Fruit fly (Drosophila melanogaster) whole organism, embryonic: ENCODE results near the gene CG16972.

ENCODE experiments used
- CG10147 ChIP-seq: fragments of 200-800 bp; sonication (Bioruptor generic); optimal IDR thresholded peaks from 2 replicates; lab custom pipeline; 2019; ENCODE audit warnings: missing biosample characterization, mild to moderate bottlenecking, missing genetic modification characterization, moderate library complexity
- CG12391 ChIP-seq: fragments of 200-800 bp; sonication (Bioruptor generic); optimal IDR thresholded peaks from 3 replicates; lab custom pipeline; 2018; ENCODE audit warnings: missing biosample characterization, mild to moderate bottlenecking, missing genetic modification characterization, moderate library complexity
- CG12744 ChIP-seq: fragments of 200-800 bp; sonication (Bioruptor generic); optimal IDR thresholded peaks from 2 replicates; lab custom pipeline; 2016; ENCODE audit warnings: missing biosample characterization, missing genetic modification characterization
- CG14441 ChIP-seq: fragments of 200-800 bp; sonication (Bioruptor generic); IDR thresholded peaks from 2 replicates; pipeline ENCODE4 v1.3.6; 2022; ENCODE audit warnings: missing biosample characterization, missing genetic modification characterization
- CG15073 ChIP-seq: fragments of 200-800 bp; sonication (Bioruptor generic); optimal IDR thresholded peaks from 2 replicates; lab custom pipeline; 2016; ENCODE audit warnings: missing biosample characterization, missing genetic modification characterization
- CG16815 ChIP-seq: fragments of 200-800 bp; sonication (Bioruptor generic); optimal IDR thresholded peaks from 3 replicates; lab custom pipeline; 2017; ENCODE audit warnings: missing biosample characterization, mild to moderate bottlenecking, missing genetic modification characterization
- CG18262 ChIP-seq: fragments of 200-800 bp; optimal IDR thresholded peaks from 3 replicates; lab custom pipeline; 2019; ENCODE audit warnings: missing biosample characterization, mild to moderate bottlenecking, missing genetic modification characterization, moderate library complexity
- CG2116 ChIP-seq: fragments of 200-800 bp; sonication (Bioruptor generic); optimal IDR thresholded peaks from 3 replicates; lab custom pipeline; 2018; ENCODE audit warnings: missing biosample characterization, mild to moderate bottlenecking, missing genetic modification characterization
- CG2875 ChIP-seq: fragments of 200-800 bp; sonication (Bioruptor generic); optimal IDR thresholded peaks from 2 replicates; lab custom pipeline; 2017; ENCODE audit warnings: missing biosample characterization, mild to moderate bottlenecking, missing genetic modification characterization, missing genetic modification reagents
- CG32767 ChIP-seq: fragments of 200-800 bp; sonication (Bioruptor generic); IDR thresholded peaks from 2 replicates; pipeline ENCODE4 v1.3.6; 2022; ENCODE audit warnings: missing biosample characterization, missing genetic modification characterization
- CG4707 ChIP-seq: fragments of 200-800 bp; sonication (Bioruptor generic); optimal IDR thresholded peaks from 2 replicates; lab custom pipeline; 2018; ENCODE audit warnings: missing biosample characterization, mild to moderate bottlenecking, missing genetic modification characterization, moderate library complexity
- CG6254 ChIP-seq: fragments of 200-800 bp; sonication (Bioruptor generic); optimal IDR thresholded peaks from 3 replicates; lab custom pipeline; 2017; ENCODE audit warnings: mild to moderate bottlenecking, missing biosample characterization, missing genetic modification reagents, missing genetic modification characterization
- CG6272 ChIP-seq: fragments of 200-800 bp; sonication (Bioruptor generic); IDR thresholded peaks from 2 replicates; pipeline ENCODE4 v1.3.6; 2022; ENCODE audit warnings: missing biosample characterization, missing genetic modification characterization
- CG6813 ChIP-seq: fragments of 200-800 bp; sonication (Bioruptor generic); optimal IDR thresholded peaks from 2 replicates; lab custom pipeline; 2017; ENCODE audit warnings: missing biosample characterization, missing genetic modification characterization, mild to moderate bottlenecking, moderate library complexity, missing genetic modification reagents
- CG7271 ChIP-seq: fragments of 200-800 bp; sonication (Bioruptor generic); optimal IDR thresholded peaks from 2 replicates; lab custom pipeline; 2018; ENCODE audit warnings: missing biosample characterization, mild to moderate bottlenecking, missing genetic modification characterization, moderate library complexity
- CG9727 ChIP-seq: fragments of 200-800 bp; sonication (Bioruptor generic); optimal IDR thresholded peaks from 3 replicates; lab custom pipeline; 2017; ENCODE audit warnings: missing biosample characterization, mild to moderate bottlenecking, missing genetic modification characterization
- Deaf1 ChIP-seq: fragments of 200-800 bp; optimal IDR thresholded peaks from 3 replicates; lab custom pipeline; 2019; ENCODE audit warnings: missing biosample characterization, mild to moderate bottlenecking, missing genetic modification characterization, moderate library complexity
- Dip2 ChIP-seq: fragments of 200-800 bp; sonication (Bioruptor generic); IDR thresholded peaks from 2 replicates; pipeline ENCODE4 v1.3.6; 2022; ENCODE audit warnings: missing biosample characterization, missing genetic modification characterization
- Dref ChIP-seq: fragments of 200-800 bp; sonication (Bioruptor generic); IDR thresholded peaks from 2 replicates; pipeline ENCODE4 v1.3.6; 2022; ENCODE audit warnings: missing biosample characterization, missing genetic modification characterization
- Ets97D ChIP-seq: fragments of 200-800 bp; sonication (Bioruptor generic); optimal IDR thresholded peaks from 3 replicates; lab custom pipeline; 2016; ENCODE audit warnings: missing biosample characterization, missing genetic modification characterization
- HLH4C ChIP-seq: fragments of 200-800 bp; sonication (Bioruptor generic); IDR thresholded peaks from 3 replicates; pipeline ENCODE4 v1.3.6; 2022; ENCODE audit warnings: missing biosample characterization, missing genetic modification characterization; ENCODE audit not compliant: partially characterized antibody
- Hr39 ChIP-seq: fragments of >200 bp; optimal IDR thresholded peaks from 2 replicates; lab custom pipeline; 2017
- Mad ChIP-seq: fragments of 200-800 bp; sonication (Bioruptor generic); optimal IDR thresholded peaks from 2 replicates; lab custom pipeline; 2016; ENCODE audit warnings: missing biosample characterization, missing genetic modification characterization
- Mes4 ChIP-seq: fragments of 200-800 bp; sonication (Bioruptor generic); optimal IDR thresholded peaks from 2 replicates; lab custom pipeline; 2016; ENCODE audit warnings: missing biosample characterization, missing genetic modification characterization
- NfI ChIP-seq: fragments of 200-800 bp; sonication (Bioruptor generic); optimal IDR thresholded peaks from 3 replicates; lab custom pipeline; 2018; ENCODE audit warnings: missing biosample characterization, mild to moderate bottlenecking, missing genetic modification characterization, moderate library complexity
- Sry-β ChIP-seq: fragments of 200-800 bp; sonication (Bioruptor generic); optimal IDR thresholded peaks from 2 replicates; lab custom pipeline; 2018; ENCODE audit warnings: missing biosample characterization, mild to moderate bottlenecking, missing genetic modification characterization, moderate library complexity
- Xrp1 ChIP-seq: fragments of 200-800 bp; sonication (Bioruptor generic); IDR thresholded peaks from 2 replicates; pipeline ENCODE4 v1.3.6; 2022; ENCODE audit warnings: missing biosample characterization, missing genetic modification characterization
- ac ChIP-seq: fragments of 200-800 bp; sonication (Bioruptor generic); optimal IDR thresholded peaks from 3 replicates; lab custom pipeline; 2017; ENCODE audit warnings: missing biosample characterization, mild to moderate bottlenecking, missing genetic modification characterization
- ash1 ChIP-seq: fragments of 200-800 bp; sonication (Bioruptor generic); optimal IDR thresholded peaks from 2 replicates; lab custom pipeline; 2018; ENCODE audit warnings: missing biosample characterization, mild to moderate bottlenecking, missing genetic modification characterization
- bowl ChIP-seq: fragments of 200-800 bp; sonication (Bioruptor generic); IDR thresholded peaks from 2 replicates; pipeline ENCODE4 v1.3.6; 2022; ENCODE audit warnings: missing biosample characterization, missing genetic modification characterization
- cas ChIP-seq: fragments of 200-800 bp; sonication (Bioruptor generic); IDR thresholded peaks from 2 replicates; pipeline ENCODE4 v1.3.6; 2022; ENCODE audit warnings: missing biosample characterization, missing genetic modification characterization
- crol ChIP-seq: fragments of 200-800 bp; sonication (Bioruptor generic); IDR thresholded peaks from 2 replicates; pipeline ENCODE4 v1.3.6; 2022; ENCODE audit warnings: missing biosample characterization, missing genetic modification characterization
- disco-r ChIP-seq: fragments of 200-800 bp; sonication (Bioruptor generic); optimal IDR thresholded peaks from 2 replicates; lab custom pipeline; 2016; ENCODE audit warnings: missing biosample characterization, missing genetic modification characterization
- exex ChIP-seq: fragments of 200-800 bp; sonication (Bioruptor generic); optimal IDR thresholded peaks from 4 replicates; lab custom pipeline; 2018; ENCODE audit warnings: missing biosample characterization, mild to moderate bottlenecking, missing genetic modification characterization, moderate library complexity
- gro ChIP-seq: fragments of 200-800 bp; sonication (Bioruptor generic); optimal IDR thresholded peaks from 2 replicates; lab custom pipeline; 2016; ENCODE audit warnings: missing biosample characterization, missing genetic modification characterization
- her ChIP-seq: fragments of 200-800 bp; sonication (Bioruptor generic); optimal IDR thresholded peaks from 2 replicates; lab custom pipeline; 2016; ENCODE audit warnings: missing biosample characterization, missing genetic modification characterization
- kah ChIP-seq: fragments of 200-800 bp; sonication (Bioruptor generic); optimal IDR thresholded peaks from 2 replicates; lab custom pipeline; 2018; ENCODE audit warnings: missing biosample characterization, mild to moderate bottlenecking, missing genetic modification characterization
- lbe ChIP-seq: fragments of 200-800 bp; sonication (Bioruptor generic); optimal IDR thresholded peaks from 2 replicates; lab custom pipeline; 2016; ENCODE audit warnings: missing biosample characterization, mild to moderate bottlenecking, missing genetic modification characterization
- lilli ChIP-seq: fragments of 200-800 bp; sonication (Bioruptor generic); optimal IDR thresholded peaks from 3 replicates; lab custom pipeline; 2016; ENCODE audit warnings: missing biosample characterization, missing genetic modification characterization
- nerfin-1 ChIP-seq: fragments of 200-800 bp; sonication (Bioruptor generic); optimal IDR thresholded peaks from 3 replicates; lab custom pipeline; 2019; ENCODE audit warnings: missing biosample characterization, mild to moderate bottlenecking, missing genetic modification characterization, moderate library complexity
- nom ChIP-seq: fragments of 200-800 bp; sonication (Bioruptor generic); optimal IDR thresholded peaks from 2 replicates; lab custom pipeline; 2017; ENCODE audit warnings: missing biosample characterization, missing genetic modification characterization, mild to moderate bottlenecking, moderate library complexity, missing genetic modification reagents
- pan ChIP-seq, 4 experiments: fragments of >200 bp in 3 of 4; fragments of 200-800 bp in 1 of 4; sonication (Bioruptor generic) in 1 of 4; optimal IDR thresholded peaks in 3 of 4; IDR thresholded peaks in 1 of 4; 2 replicates each; pipeline versions ENCODE4 v1.3.6 to Lab custom; 2017 to 2022; ENCODE audit warnings: missing biosample characterization in 2 of 4, missing genetic modification characterization in 2 of 4, mixed read lengths in 1 of 4
- pb ChIP-seq: fragments of 200-800 bp; sonication (Bioruptor generic); optimal IDR thresholded peaks from 3 replicates; lab custom pipeline; 2016; ENCODE audit warnings: missing biosample characterization, missing genetic modification characterization
- pros ChIP-seq: fragments of 200-800 bp; sonication (Bioruptor generic); optimal IDR thresholded peaks from 3 replicates; lab custom pipeline; 2019; ENCODE audit warnings: missing biosample characterization, mild to moderate bottlenecking, missing genetic modification characterization, moderate library complexity
- shn ChIP-seq: fragments of 200-800 bp; sonication (Bioruptor generic); optimal IDR thresholded peaks from 3 replicates; lab custom pipeline; 2016; ENCODE audit warnings: missing biosample characterization, missing genetic modification characterization
- sima ChIP-seq: fragments of 200-800 bp; sonication (Bioruptor generic); optimal IDR thresholded peaks from 2 replicates; lab custom pipeline; 2016; ENCODE audit warnings: missing biosample characterization, missing genetic modification characterization
- tup ChIP-seq: fragments of 200-800 bp; sonication (Bioruptor generic); optimal IDR thresholded peaks from 2 replicates; lab custom pipeline; 2016; ENCODE audit warnings: missing biosample characterization, mild to moderate bottlenecking, missing genetic modification characterization, moderate library complexity
- unpg ChIP-seq: fragments of 200-800 bp; sonication (Bioruptor generic); optimal IDR thresholded peaks from 3 replicates; lab custom pipeline; 2018; ENCODE audit warnings: missing biosample characterization, mild to moderate bottlenecking, missing genetic modification characterization, moderate library complexity
- usp ChIP-seq: fragments of >200 bp; optimal IDR thresholded peaks from 2 replicates; lab custom pipeline; 2017; ENCODE audit warnings: missing biosample characterization, missing genetic modification characterization
- yki ChIP-seq: fragments of >200 bp; optimal IDR thresholded peaks from 3 replicates; lab custom pipeline; 2018
- zf30C ChIP-seq: fragments of 200-800 bp; sonication (Bioruptor generic); optimal IDR thresholded peaks from 3 replicates; lab custom pipeline; 2018; ENCODE audit warnings: missing biosample characterization, mild to moderate bottlenecking, missing genetic modification characterization
- zfh2 ChIP-seq: fragments of 200-800 bp; sonication (Bioruptor generic); optimal IDR thresholded peaks from 2 replicates; lab custom pipeline; 2016; ENCODE audit warnings: missing biosample characterization, missing genetic modification characterization

Gene CG16972

dm6 chr2L:13222225-13222648 lies 19.1 kb upstream of the CG16972 start, which contains the start of the genes Ski6 and CG16812 (continued):
- TF ChIP-seq tup (no peak), gro (no peak), Mes4 (GFP tag; lab: Kevin White, UChicago) (no peak), CG2116 (peak; percentile 65), Xrp1 (GFP tag; lab: Robert Waterston, UW) (peak; percentile 76), CG18262 (tag; lab: Kevin White, UChicago) (peak; percentile 76), CG2875 (GFP tag; lab: Kevin White, UChicago) (no peak), zfh2 (GFP tag; lab: Kevin White, UChicago) (peak; percentile 15), CG15073 (GFP tag; lab: Kevin White, UChicago) (no peak), CG32767 (GFP tag; lab: Robert Waterston, UW) (no peak), ash1 (GFP tag; lab: Kevin White, UChicago) (no peak), her (no peak), CG16815 (GFP tag; lab: Kevin White, UChicago) (peak; percentile 60), NfI (peak; percentile 58), HLH4C (peak; percentile 42; the same call in 1 of the 3 replicates), pb (GFP tag; lab: Kevin White, UChicago) (no peak), CG12391 (peak; percentile 89), exex (tag; lab: Kevin White, UChicago) (no peak), CG7271 (tag; lab: Kevin White, UChicago) (peak; percentile 49), CG12744 (GFP tag; lab: Kevin White, UChicago) (no peak), Dref (GFP tag; lab: Robert Waterston, UW) (peak; percentile 76), Ets97D (GFP tag; lab: Kevin White, UChicago) (peak; percentile 45), CG9727 (GFP tag; lab: Kevin White, UChicago) (peak; percentile 63), Deaf1 (tag; lab: Kevin White, UChicago) (no peak), shn (GFP tag; lab: Kevin White, UChicago) (no peak), disco-r (GFP tag; lab: Kevin White, UChicago) (no peak), CG6254 (GFP tag; lab: Kevin White, UChicago) (no peak), kah (GFP tag; lab: Kevin White, UChicago) (no peak), CG4707 (no peak), nerfin-1 (tag; lab: Kevin White, UChicago) (peak; percentile 82), zf30C (GFP tag; lab: Kevin White, UChicago) (no peak), CG14441 (GFP tag; lab: Robert Waterston, UW) (peak; percentile 54), CG10147 (GFP tag; lab: Kevin White, UChicago) (no peak), Dip2 (no peak), pros (GFP tag; lab: Kevin White, UChicago) (no peak), sima (no peak), yki (lab: Kevin White, UChicago) (no peak), CG6813 (GFP tag; lab: Kevin White, UChicago) (no peak), Sry-β (GFP tag; lab: Kevin White, UChicago) (no peak), Hr39 (no peak), CG6272 (GFP tag; lab: Robert Waterston, UW) (no peak), nom (GFP tag; lab: Kevin White, UChicago) (no peak), pan (optimal IDR thresholded peaks at IDR 0.05; lab: Kevin White, UChicago) (no peak), pan (GFP tag; optimal IDR thresholded peaks at IDR 0.05 in 1 of 2, IDR thresholded peaks at IDR 0.05 in 1 of 2) (peak in 1 of 2 experiments; percentile 67), Mad (GFP tag; lab: Kevin White, UChicago) (peak; percentile 32), ac (no peak), lbe (GFP tag; lab: Kevin White, UChicago) (no peak), usp (GFP tag; lab: Kevin White, UChicago) (no peak), bowl (GFP tag; lab: Robert Waterston, UW) (no peak), crol (GFP tag; lab: Robert Waterston, UW) (no peak), cas (GFP tag; lab: Robert Waterston, UW) (peak; percentile 73), lilli (GFP tag; lab: Kevin White, UChicago) (peak; percentile 77), unpg (GFP tag; lab: Kevin White, UChicago) (no peak)
